Worm (Caenorhabditis elegans): ENCODE measurements around the gene T10B10.4.

ce11 chrX:15175211-15175610 is 14.7 kb upstream of the T10B10.4 start:
- TF ChIP-seq flt-1 (GFP tag; IDR thresholded peaks at IDR 0.05) (no peak), ztf-23 (GFP tag; IDR thresholded peaks at IDR 0.05) (no peak), cog-1 (tag; optimal IDR thresholded peaks at IDR 0.05) (no peak)
